Worm (Caenorhabditis elegans) whole organism, midembryonic: ENCODE data around the gene dsl-7.

Experiments used
- T22C8.4 ChIP-seq: fragments of 200-800 bp; sonication (Bioruptor generic); IDR thresholded peaks from 2 replicates; pipeline ENCODE4 v1.3.6; 2022; ENCODE audit warnings: missing genetic modification characterization, missing compliant biosample characterization
- cog-1 ChIP-seq: sonication (generic microtip); optimal IDR thresholded peaks from 2 replicates; lab custom pipeline; 2016; ENCODE audit warnings: missing genetic modification characterization, missing compliant biosample characterization
- flt-1 ChIP-seq: fragments of 200-800 bp; sonication (Bioruptor generic); IDR thresholded peaks from 2 replicates; pipeline ENCODE4 v1.3.6; 2022; ENCODE audit warnings: missing genetic modification characterization, missing compliant biosample characterization
- ref-1 ChIP-seq: fragments of 200-800 bp; sonication (Bioruptor generic); conservative IDR thresholded peaks from 2 replicates; pipeline ENCODE4 v1.3.6; 2022; ENCODE audit warnings: missing genetic modification reagents, missing genetic modification characterization, missing compliant biosample characterization
- tab-1 ChIP-seq: fragments of 200-800 bp; sonication (Bioruptor generic); IDR thresholded peaks from 2 replicates; pipeline ENCODE4 v1.3.6; 2022; ENCODE audit warnings: missing genetic modification characterization, missing compliant biosample characterization
- ztf-23 ChIP-seq: fragments of 200-800 bp; sonication (Bioruptor generic); IDR thresholded peaks from 2 replicates; pipeline ENCODE4 v1.3.6; 2022; ENCODE audit warnings: missing genetic modification reagents, missing genetic modification characterization, missing compliant biosample characterization
- ztf-29 ChIP-seq: fragments of 200-800 bp; sonication (Bioruptor generic); IDR thresholded peaks from 2 replicates; pipeline ENCODE4 v1.3.6; 2022; ENCODE audit warnings: missing genetic modification reagents, missing genetic modification characterization, missing compliant biosample characterization

- TF ChIP-seq tab-1 (GFP tag; lab: Robert Waterston, UW) = no peak
- TF ChIP-seq ztf-29 = no peak
- TF ChIP-seq flt-1 (GFP tag; lab: Robert Waterston, UW) = no peak
- TF ChIP-seq T22C8.4 = no peak
- no peak for TF ChIP-seq ref-1 (GFP tag; lab: Robert Waterston, UW)
- no peak for TF ChIP-seq ztf-23 (GFP tag; lab: Robert Waterston, UW)
- no peak for TF ChIP-seq cog-1 (tag; lab: Kevin White, UChicago)
These were observed 24.4 kb upstream of the dsl-7 start, which contains the start of gene lin-46 for ce11 chrV:12968555-12968954.
